Worm (Caenorhabditis elegans) whole organism, early embryonic: Measurements from ENCODE around the gene EGAP5.1.
A peak's percentile ranks its signal among the peaks of the same experiment; 100 is the strongest.

Source experiments
- B0310.2 ChIP-seq: sonication (generic microtip); optimal IDR thresholded peaks from 2 replicates; lab custom pipeline; 2016; ENCODE audit warnings: mild to moderate bottlenecking, missing genetic modification characterization, missing compliant biosample characterization
- F13C5.2 ChIP-seq: sonication (generic microtip); optimal IDR thresholded peaks from 2 replicates; lab custom pipeline; 2017; ENCODE audit warnings: mild to moderate bottlenecking, missing genetic modification characterization, inconsistent platforms, missing compliant biosample characterization
- aly-1 ChIP-seq: sonication (generic microtip); optimal IDR thresholded peaks from 2 replicates; lab custom pipeline; 2016; ENCODE audit warnings: missing genetic modification characterization, missing compliant biosample characterization
- ama-1 ChIP-seq: fragments of 150-350 bp; optimal IDR thresholded peaks from 2 replicates; lab custom pipeline; 2014
- ceh-13 ChIP-seq: fragments of 200-800 bp; sonication (Bioruptor generic); optimal IDR thresholded peaks from 2 replicates; lab custom pipeline; 2018; ENCODE audit warnings: mild to moderate bottlenecking, missing genetic modification characterization, missing compliant biosample characterization
- ceh-36 ChIP-seq: sonication (generic microtip); optimal IDR thresholded peaks from 2 replicates; lab custom pipeline; 2016; ENCODE audit warnings: missing genetic modification characterization, inconsistent platforms, missing compliant biosample characterization
- ets-7 ChIP-seq: sonication (generic microtip); optimal IDR thresholded peaks from 2 replicates; lab custom pipeline; 2016; ENCODE audit warnings: missing genotype, missing genetic modification characterization, missing compliant biosample characterization
- flt-1 ChIP-seq: fragments of 200-800 bp; sonication (Bioruptor generic); IDR thresholded peaks from 2 replicates; pipeline ENCODE4 v1.3.6; 2022; ENCODE audit warnings: missing genetic modification characterization, missing compliant biosample characterization
- hmbx-1 ChIP-seq: sonication (generic microtip); optimal IDR thresholded peaks from 2 replicates; lab custom pipeline; 2016; ENCODE audit warnings: mild to moderate bottlenecking, missing genetic modification characterization, missing compliant biosample characterization
- hmg-4 ChIP-seq: fragments of 200-800 bp; sonication (Bioruptor generic); optimal IDR thresholded peaks from 2 replicates; lab custom pipeline; 2018; ENCODE audit warnings: mild to moderate bottlenecking, missing genetic modification characterization, missing compliant biosample characterization
- hnd-1 ChIP-seq: sonication (generic microtip); optimal IDR thresholded peaks from 2 replicates; lab custom pipeline; 2016; ENCODE audit warnings: missing genetic modification characterization, missing compliant biosample characterization
- pes-1 ChIP-seq: fragments of 200-800 bp; sonication (Bioruptor generic); IDR thresholded peaks from 2 replicates; pipeline ENCODE4 v1.3.6; 2022; ENCODE audit warnings: missing genetic modification reagents, missing genetic modification characterization, missing compliant biosample characterization
- scrt-1 ChIP-seq: fragments of 200-800 bp; sonication (Bioruptor generic); IDR thresholded peaks from 2 replicates; pipeline ENCODE4 v1.3.6; 2022; ENCODE audit warnings: missing genetic modification characterization, missing compliant biosample characterization
- sea-1 ChIP-seq: fragments of 200-800 bp; sonication (Bioruptor generic); conservative IDR thresholded peaks from 2 replicates; pipeline ENCODE4 v1.3.6; 2022; ENCODE audit warnings: missing genetic modification characterization, missing compliant biosample characterization
- tbx-11 ChIP-seq: fragments of 200-800 bp; sonication (Bioruptor generic); IDR thresholded peaks from 2 replicates; pipeline ENCODE4 v1.3.6; 2022; ENCODE audit warnings: missing genetic modification characterization, missing compliant biosample characterization
- tbx-37 ChIP-seq: fragments of 200-800 bp; sonication (Bioruptor generic); conservative IDR thresholded peaks from 2 replicates; pipeline ENCODE4 v1.3.6; 2022; ENCODE audit warnings: missing genetic modification reagents, missing genetic modification characterization, missing compliant biosample characterization
- tra-4 ChIP-seq: sonication (generic microtip); optimal IDR thresholded peaks from 2 replicates; lab custom pipeline; 2017; ENCODE audit warnings: missing genetic modification characterization, missing compliant biosample characterization

Gene EGAP5.1

ce11 chrX:5201860-5202259, 39.0 kb downstream of the EGAP5.1 start:
- no peak for TF ChIP-seq aly-1 (tag; lab: Kevin White, UChicago)
- no peak for TF ChIP-seq hmbx-1 (tag; lab: Kevin White, UChicago)
- no peak for TF ChIP-seq ceh-13 (GFP tag; lab: Kevin White, UChicago)
- no peak for TF ChIP-seq ets-7 (tag; lab: Kevin White, UChicago)

DNA sequence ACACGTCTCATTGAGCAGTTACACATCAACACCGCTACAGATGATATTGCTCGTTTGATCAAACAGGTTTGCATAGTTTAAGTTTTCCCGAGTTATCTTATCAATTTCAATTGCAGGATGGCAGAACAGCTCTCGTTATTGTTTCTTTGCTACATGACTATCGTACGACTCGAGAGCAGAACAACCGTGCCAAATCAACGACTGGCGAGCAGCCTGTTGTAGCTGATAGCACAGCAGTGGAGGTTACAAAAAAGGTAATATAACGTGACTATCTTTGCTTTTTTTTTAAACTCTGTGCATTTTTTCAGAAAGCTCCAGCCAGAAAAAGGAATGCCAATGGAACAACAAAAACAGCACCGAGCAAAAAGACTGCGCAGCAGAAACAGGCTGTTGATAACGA, 39.5 kb downstream of the EGAP5.1 start:
- TF ChIP-seq hnd-1 (tag; lab: Kevin White, UChicago), result no peak
- TF ChIP-seq flt-1 (GFP tag; lab: Robert Waterston, UW), result no peak
- no peak for TF ChIP-seq B0310.2 (tag; lab: Kevin White, UChicago)
- no peak for TF ChIP-seq hmg-4 (GFP tag; lab: Kevin White, UChicago)
- no peak for TF ChIP-seq ama-1 (lab: Kevin White, UChicago)
- no peak for TF ChIP-seq pes-1 (GFP tag; lab: Robert Waterston, UW)
- TF ChIP-seq ets-7 (tag; lab: Kevin White, UChicago), result no peak
- TF ChIP-seq aly-1 (tag; lab: Kevin White, UChicago), result no peak
- TF ChIP-seq tbx-37 (GFP tag; lab: Robert Waterston, UW), result no peak
- TF ChIP-seq sea-1, result no peak
- no peak for TF ChIP-seq hmbx-1 (tag; lab: Kevin White, UChicago)

DNA sequence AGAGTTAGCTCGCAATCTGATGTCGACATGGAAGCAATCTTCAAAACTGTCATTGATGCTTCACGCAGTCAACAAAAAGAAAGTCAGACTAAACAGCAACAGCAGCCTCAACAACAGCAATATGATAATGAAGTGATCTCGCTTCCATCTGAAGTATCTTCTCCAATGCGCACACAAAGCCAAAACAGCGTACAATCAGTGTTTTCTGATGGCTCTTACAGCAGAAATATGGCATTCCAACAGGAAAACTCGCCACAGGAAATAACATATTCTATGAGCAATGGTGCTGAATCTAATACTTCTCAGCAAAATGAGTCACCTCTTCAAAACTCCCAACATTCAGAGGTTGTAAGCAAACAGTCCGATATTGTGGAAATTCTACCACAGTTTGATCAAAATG, 40.1 kb downstream of the EGAP5.1 start:
- no peak for TF ChIP-seq aly-1 (tag; lab: Kevin White, UChicago)
- no peak for TF ChIP-seq tbx-11
- no peak for TF ChIP-seq pes-1 (GFP tag; lab: Robert Waterston, UW)
- no peak for TF ChIP-seq ceh-13 (GFP tag; lab: Kevin White, UChicago)
- TF ChIP-seq flt-1 (GFP tag; lab: Robert Waterston, UW), result no peak
- TF ChIP-seq sea-1, result no peak
- TF ChIP-seq hnd-1 (tag; lab: Kevin White, UChicago), result no peak
- no peak for TF ChIP-seq scrt-1 (GFP tag; lab: Robert Waterston, UW)
- no peak for TF ChIP-seq hmg-4 (GFP tag; lab: Kevin White, UChicago)
- TF ChIP-seq F13C5.2 (tag; lab: Kevin White, UChicago), result no peak

- TF ChIP-seq pes-1 (GFP tag; lab: Robert Waterston, UW) (no peak), ceh-13 (GFP tag; lab: Kevin White, UChicago) (no peak), hnd-1 (tag; lab: Kevin White, UChicago) (no peak), flt-1 (GFP tag; lab: Robert Waterston, UW) (no peak), B0310.2 (tag; lab: Kevin White, UChicago) (no peak), ets-7 (tag; lab: Kevin White, UChicago) (peak; percentile 28), tbx-37 (GFP tag; lab: Robert Waterston, UW) (no peak), scrt-1 (GFP tag; lab: Robert Waterston, UW) (no peak), ama-1 (lab: Kevin White, UChicago) (no peak), hmg-4 (GFP tag; lab: Kevin White, UChicago) (peak; percentile 71), ceh-36 (no peak), F13C5.2 (tag; lab: Kevin White, UChicago) (no peak), tra-4 (tag; lab: Kevin White, UChicago) (no peak), aly-1 (tag; lab: Kevin White, UChicago) (peak; percentile 64)
Measured at ce11 chrX:5205561-5205960, 42.7 kb downstream of the EGAP5.1 start, which contains the start of gene H28G03.2. H28G03.2 (plus strand) TSS chrX:5205760.

DNA sequence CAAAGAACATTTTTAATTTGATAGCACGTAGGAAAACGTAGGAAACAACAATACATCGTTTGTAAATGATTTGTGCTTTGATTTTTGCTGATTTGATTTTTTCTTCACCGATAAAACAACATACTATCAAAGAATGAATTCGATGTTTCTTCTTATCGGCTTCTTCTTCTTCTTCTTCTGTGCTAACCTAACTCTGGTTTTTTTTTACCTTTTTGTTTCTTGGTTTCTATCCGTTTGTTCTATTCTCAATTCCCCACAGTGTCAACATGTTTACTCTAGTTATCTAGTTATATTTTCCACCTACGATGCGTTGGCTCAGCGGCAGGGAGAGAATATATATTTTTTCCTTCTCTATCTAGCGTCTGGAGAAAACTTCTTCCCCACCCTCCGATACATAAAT, 45.0 kb downstream of the EGAP5.1 start:
- TF ChIP-seq tbx-37 (GFP tag; lab: Robert Waterston, UW), result no peak
- no peak for TF ChIP-seq tra-4 (tag; lab: Kevin White, UChicago)
- no peak for TF ChIP-seq hmbx-1 (tag; lab: Kevin White, UChicago)
- TF ChIP-seq flt-1 (GFP tag; lab: Robert Waterston, UW), result no peak
- no peak for TF ChIP-seq aly-1 (tag; lab: Kevin White, UChicago)
- TF ChIP-seq hmg-4 (GFP tag; lab: Kevin White, UChicago), result no peak
- no peak for TF ChIP-seq ets-7 (tag; lab: Kevin White, UChicago)
- no peak for TF ChIP-seq scrt-1 (GFP tag; lab: Robert Waterston, UW)
- TF ChIP-seq ceh-36, result no peak

- TF ChIP-seq ceh-13 (GFP tag; lab: Kevin White, UChicago) (no peak), flt-1 (GFP tag; lab: Robert Waterston, UW) (no peak), pes-1 (GFP tag; lab: Robert Waterston, UW) (no peak), aly-1 (tag; lab: Kevin White, UChicago) (no peak), F13C5.2 (tag; lab: Kevin White, UChicago) (no peak), hmg-4 (GFP tag; lab: Kevin White, UChicago) (no peak), ets-7 (tag; lab: Kevin White, UChicago) (no peak), tbx-11 (no peak), ama-1 (lab: Kevin White, UChicago) (no peak), hnd-1 (tag; lab: Kevin White, UChicago) (no peak), B0310.2 (tag; lab: Kevin White, UChicago) (no peak), sea-1 (no peak), ceh-36 (no peak), scrt-1 (GFP tag; lab: Robert Waterston, UW) (no peak), hmbx-1 (tag; lab: Kevin White, UChicago) (no peak), tbx-37 (GFP tag; lab: Robert Waterston, UW) (no peak), tra-4 (tag; lab: Kevin White, UChicago) (no peak)
Measured at ce11 chrX:5208326-5208725, 45.5 kb downstream of the EGAP5.1 start.

ce11 chrX:5208831-5209230, 46.0 kb downstream of the EGAP5.1 start:
- TF ChIP-seq tbx-37 (GFP tag; lab: Robert Waterston, UW) (no peak), ceh-13 (GFP tag; lab: Kevin White, UChicago) (no peak), hmg-4 (GFP tag; lab: Kevin White, UChicago) (no peak), scrt-1 (GFP tag; lab: Robert Waterston, UW) (no peak), flt-1 (GFP tag; lab: Robert Waterston, UW) (no peak), ceh-36 (no peak), tbx-11 (no peak), ets-7 (tag; lab: Kevin White, UChicago) (no peak), aly-1 (tag; lab: Kevin White, UChicago) (no peak), sea-1 (no peak), pes-1 (GFP tag; lab: Robert Waterston, UW) (no peak), ama-1 (lab: Kevin White, UChicago) (no peak), tra-4 (tag; lab: Kevin White, UChicago) (no peak), hmbx-1 (tag; lab: Kevin White, UChicago) (no peak), B0310.2 (tag; lab: Kevin White, UChicago) (no peak), F13C5.2 (tag; lab: Kevin White, UChicago) (no peak), hnd-1 (tag; lab: Kevin White, UChicago) (no peak)
